Worm (Caenorhabditis elegans) whole organism, mixed stage, embryonic: ENCODE results near the gene nhr-28.
A peak's percentile ranks its signal among the peaks of the same experiment; 100 is the strongest.

Experiments used
- M03D4.4 ChIP-seq: sonication (generic microtip); optimal IDR thresholded peaks from 2 replicates; lab custom pipeline; 2017; ENCODE audit warnings: mild to moderate bottlenecking, missing genetic modification characterization, missing compliant biosample characterization
- bed-3 ChIP-seq: fragments of 200-800 bp; sonication (Bioruptor generic); optimal IDR thresholded peaks from 3 replicates; lab custom pipeline; 2018; ENCODE audit warnings: mild to moderate bottlenecking, missing genetic modification characterization, moderate library complexity, missing compliant biosample characterization
- blmp-1 ChIP-seq: fragments of 150-350 bp; optimal IDR thresholded peaks from 2 replicates; lab custom pipeline; 2014; ENCODE audit warnings: missing biosample characterization, missing genetic modification characterization
- ceh-83 ChIP-seq: fragments of 200-800 bp; sonication (Bioruptor generic); optimal IDR thresholded peaks from 2 replicates; lab custom pipeline; 2018; ENCODE audit warnings: mild to moderate bottlenecking, missing genetic modification characterization, missing compliant biosample characterization
- ces-1 ChIP-seq: fragments of 150-350 bp; optimal IDR thresholded peaks from 2 replicates; lab custom pipeline; 2014; ENCODE audit warnings: missing biosample characterization, missing genetic modification reagents, missing genetic modification characterization
- cnd-1 ChIP-seq: fragments of 200-800 bp; sonication (Bioruptor generic); optimal IDR thresholded peaks from 2 replicates; lab custom pipeline; 2018; ENCODE audit warnings: mild to moderate bottlenecking, missing genetic modification characterization, missing compliant biosample characterization
- drap-1 ChIP-seq: fragments of 200-800 bp; sonication (Bioruptor generic); optimal IDR thresholded peaks from 3 replicates; lab custom pipeline; 2018; ENCODE audit warnings: mild to moderate bottlenecking, missing genetic modification characterization, missing compliant biosample characterization
- elt-1 ChIP-seq: sonication (generic microtip); optimal IDR thresholded peaks from 2 replicates; lab custom pipeline; 2017; ENCODE audit warnings: missing genetic modification characterization, mild to moderate bottlenecking, missing compliant biosample characterization, antibody characterized with exemption, moderate library complexity, borderline replicate concordance; ENCODE audit not compliant: insufficient read depth
- elt-3 ChIP-seq: fragments of 150-350 bp; optimal IDR thresholded peaks from 2 replicates; lab custom pipeline; 2014; ENCODE audit warnings: missing biosample characterization, missing genetic modification characterization
- flh-1 ChIP-seq: fragments of 200-800 bp; sonication (Bioruptor generic); optimal IDR thresholded peaks from 2 replicates; lab custom pipeline; 2018; ENCODE audit warnings: mild to moderate bottlenecking, missing genetic modification characterization, moderate library complexity, missing compliant biosample characterization
- ham-2 ChIP-seq: fragments of 200-800 bp; sonication (Bioruptor generic); optimal IDR thresholded peaks from 2 replicates; lab custom pipeline; 2018; ENCODE audit warnings: mild to moderate bottlenecking, missing genetic modification characterization, missing compliant biosample characterization
- hlh-1 ChIP-seq: fragments of 150-350 bp; optimal IDR thresholded peaks from 2 replicates; lab custom pipeline; 2014; ENCODE audit warnings: missing biosample characterization, missing genetic modification reagents, missing genetic modification characterization
- lin-13 ChIP-seq: fragments of 150-350 bp; optimal IDR thresholded peaks from 2 replicates; lab custom pipeline; 2014; ENCODE audit warnings: missing biosample characterization, missing genetic modification characterization
- lin-32 ChIP-seq: fragments of 200-800 bp; sonication (Bioruptor generic); optimal IDR thresholded peaks from 2 replicates; lab custom pipeline; 2018; ENCODE audit warnings: mild to moderate bottlenecking, missing genetic modification characterization, missing compliant biosample characterization
- lsy-2 ChIP-seq: fragments of 150-350 bp; optimal IDR thresholded peaks from 2 replicates; lab custom pipeline; 2014; ENCODE audit warnings: missing biosample characterization, missing genetic modification characterization
- mep-1 ChIP-seq: fragments of 150-350 bp; optimal IDR thresholded peaks from 2 replicates; lab custom pipeline; 2017; ENCODE audit warnings: missing biosample characterization, missing genetic modification reagents, missing genetic modification characterization, inconsistent platforms
- mls-2 ChIP-seq: sonication (generic microtip); optimal IDR thresholded peaks from 2 replicates; lab custom pipeline; 2016; ENCODE audit warnings: mild to moderate bottlenecking, missing genetic modification characterization, moderate library complexity, missing compliant biosample characterization
- nhr-2 ChIP-seq: fragments of 150-350 bp; optimal IDR thresholded peaks from 2 replicates; lab custom pipeline; 2014; ENCODE audit warnings: missing biosample characterization, missing genetic modification characterization
- nhr-28 ChIP-seq: fragments of 150-350 bp; optimal IDR thresholded peaks from 2 replicates; lab custom pipeline; 2014; ENCODE audit warnings: missing biosample characterization, missing genetic modification characterization
- nhr-76 ChIP-seq: sonication (generic microtip); optimal IDR thresholded peaks from 2 replicates; lab custom pipeline; 2017; ENCODE audit warnings: missing biosample characterization, missing genetic modification characterization
- pha-4 ChIP-seq: fragments of 150-350 bp; optimal IDR thresholded peaks from 2 replicates; lab custom pipeline; 2018; ENCODE audit warnings: missing biosample characterization, missing genetic modification reagents, missing genetic modification characterization
- snpc-4 ChIP-seq: fragments of 150-350 bp; optimal IDR thresholded peaks from 2 replicates; lab custom pipeline; 2014; ENCODE audit warnings: missing biosample characterization, missing genetic modification characterization
- tbx-8 ChIP-seq: fragments of 200-800 bp; sonication (Bioruptor generic); optimal IDR thresholded peaks from 2 replicates; lab custom pipeline; 2018; ENCODE audit warnings: mild to moderate bottlenecking, missing genetic modification characterization, moderate library complexity, missing compliant biosample characterization
- unc-120 ChIP-seq: sonication (generic microtip); optimal IDR thresholded peaks from 2 replicates; lab custom pipeline; 2017; ENCODE audit warnings: missing genetic modification characterization, missing compliant biosample characterization; ENCODE audit not compliant: poor library complexity, severe bottlenecking
- unc-62 ChIP-seq: fragments of 150-350 bp; optimal IDR thresholded peaks from 2 replicates; lab custom pipeline; 2014; ENCODE audit warnings: missing biosample characterization, missing genetic modification reagents, missing genetic modification characterization
- ztf-11 ChIP-seq: fragments of 150-350 bp; optimal IDR thresholded peaks from 2 replicates; lab custom pipeline; 2014; ENCODE audit warnings: missing biosample characterization, missing genetic modification characterization

nhr-28 gene

DNA sequence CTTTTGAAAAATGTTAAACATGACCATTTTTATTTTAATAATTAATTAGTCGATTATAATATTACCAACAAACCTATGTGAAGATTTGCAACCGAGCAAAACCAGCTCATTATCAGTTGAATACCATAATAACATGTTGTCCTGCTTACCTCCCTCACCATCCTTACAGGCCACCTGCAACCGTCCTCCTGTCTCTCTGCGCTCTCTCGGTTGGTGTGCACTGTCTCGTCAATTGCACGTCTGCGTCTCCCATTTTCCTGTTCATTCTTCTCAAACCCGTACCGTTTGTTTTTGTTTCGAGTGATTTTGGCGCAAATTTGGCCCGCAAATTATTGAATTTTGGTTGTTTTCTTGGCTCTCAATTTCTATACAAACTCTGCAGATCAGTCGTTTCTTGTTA lies 23.4 kb upstream of the nhr-28 start:
- TF ChIP-seq elt-3 (tag; lab: Kevin White, UChicago) (no peak), nhr-28 (tag; lab: Kevin White, UChicago) (no peak), snpc-4 (tag; lab: Kevin White, UChicago) (no peak), lsy-2 (tag; lab: Kevin White, UChicago) (no peak), cnd-1 (tag; lab: Kevin White, UChicago) (no peak), M03D4.4 (tag; lab: Kevin White, UChicago) (no peak), pha-4 (tag; lab: Kevin White, UChicago) (no peak), flh-1 (GFP tag; lab: Kevin White, UChicago) (no peak)
- TF ChIP-seq, all 35 proteins: peak for 0

DNA sequence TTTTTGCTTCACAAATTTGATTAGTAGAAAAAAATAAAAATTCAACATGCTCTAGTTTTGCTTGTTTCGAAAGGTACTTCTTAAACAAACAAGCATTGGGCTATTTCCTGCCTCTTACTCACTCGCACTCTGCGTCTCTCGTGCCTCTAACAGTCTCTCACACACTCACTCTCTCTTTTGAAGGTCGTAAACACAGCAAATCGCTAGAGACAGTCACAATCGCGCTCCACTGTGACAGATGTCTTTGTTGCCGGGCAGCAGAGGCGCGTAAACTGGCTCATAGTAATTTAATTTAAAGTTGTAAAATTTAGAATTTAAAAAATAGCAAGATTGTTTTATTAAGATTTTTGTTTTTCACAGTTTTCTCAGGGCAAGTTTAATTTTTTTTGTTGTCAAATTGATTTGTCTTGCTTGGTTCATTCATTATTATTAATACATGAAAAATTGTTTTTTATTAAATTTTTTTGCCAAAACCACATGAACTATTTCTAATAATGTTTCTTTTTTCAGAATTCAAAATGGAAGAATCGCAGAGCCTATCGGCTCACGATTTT lies 22.8 kb upstream of the nhr-28 start, which contains the start of gene taf-3:
Gene taf-3, plus strand, starts transcription at position 504 of the 554 bp plus-strand sequence.
- TF ChIP-seq ces-1 (GFP tag; lab: Kevin White, UChicago) (peak; percentile 64), unc-62 (GFP tag; lab: Kevin White, UChicago) (peak; percentile 54), hlh-1 (tag; lab: Kevin White, UChicago) (peak; percentile 71), mep-1 (tag; lab: Kevin White, UChicago) (peak; percentile 74), nhr-2 (tag; lab: Kevin White, UChicago) (peak; percentile 15), pha-4 (tag; lab: Kevin White, UChicago) (peak; percentile 94), unc-120 (tag; lab: Kevin White, UChicago) (no peak), elt-3 (tag; lab: Kevin White, UChicago) (no peak), ham-2 (GFP tag; lab: Kevin White, UChicago) (peak; percentile 56)

DNA sequence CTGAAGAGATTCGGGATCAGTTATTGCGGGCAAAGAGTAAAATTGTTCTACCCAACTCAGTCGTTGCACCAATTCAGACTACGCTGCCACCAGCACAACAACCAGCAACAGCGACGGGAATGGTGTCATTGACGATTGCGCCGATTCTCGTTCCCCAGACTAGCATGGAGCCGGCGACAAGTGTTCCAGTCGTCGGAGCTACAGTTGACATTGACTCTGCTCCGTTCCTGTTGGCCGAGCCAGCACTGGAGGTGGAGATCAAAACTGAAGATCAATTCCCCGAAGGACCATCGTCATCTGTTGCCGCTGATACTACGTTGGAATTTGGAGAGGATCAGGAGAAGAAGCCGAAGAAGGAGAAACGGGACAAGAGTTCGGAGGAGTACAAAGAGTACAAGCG lies 19.4 kb upstream of the nhr-28 start:
- no peak for TF ChIP-seq ceh-83
- TF ChIP-seq elt-1 (tag; lab: Kevin White, UChicago), result no peak
- TF ChIP-seq nhr-76 (tag; lab: Kevin White, UChicago), result no peak
- no peak for TF ChIP-seq tbx-8 (GFP tag; lab: Kevin White, UChicago)
- no peak for TF ChIP-seq cnd-1 (tag; lab: Kevin White, UChicago)
- TF ChIP-seq drap-1 (GFP tag; lab: Kevin White, UChicago), result no peak
- TF ChIP-seq ham-2 (GFP tag; lab: Kevin White, UChicago), result no peak
- TF ChIP-seq blmp-1 (tag; lab: Kevin White, UChicago), result no peak
- TF ChIP-seq elt-3 (tag; lab: Kevin White, UChicago), result no peak

DNA sequence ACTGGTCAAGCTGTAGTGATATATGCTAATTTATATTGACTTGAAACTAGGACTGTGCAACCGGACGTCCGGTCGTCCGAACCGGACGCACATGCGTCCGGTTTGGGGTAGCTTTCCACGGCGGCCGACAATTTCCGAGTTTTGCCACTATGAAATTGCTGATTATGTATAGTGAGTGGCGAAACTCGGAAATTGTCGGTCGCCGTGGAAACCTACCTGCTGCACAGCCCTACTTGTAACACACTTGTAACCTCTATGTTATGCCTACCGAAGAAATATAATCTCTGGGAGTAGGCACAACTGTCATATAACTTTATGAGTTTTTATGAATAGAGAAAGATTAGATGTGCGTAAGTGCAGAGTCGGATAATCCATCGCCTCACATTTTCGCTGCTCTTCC lies 17.8 kb upstream of the nhr-28 start:
- TF ChIP-seq nhr-76 (tag; lab: Kevin White, UChicago) (no peak), blmp-1 (tag; lab: Kevin White, UChicago) (no peak), lin-32 (GFP tag; lab: Kevin White, UChicago) (no peak), bed-3 (no peak), ham-2 (GFP tag; lab: Kevin White, UChicago) (no peak), mep-1 (tag; lab: Kevin White, UChicago) (no peak), mls-2 (tag; lab: Kevin White, UChicago) (no peak)
- TF ChIP-seq, all 35 proteins: peak for 0

DNA sequence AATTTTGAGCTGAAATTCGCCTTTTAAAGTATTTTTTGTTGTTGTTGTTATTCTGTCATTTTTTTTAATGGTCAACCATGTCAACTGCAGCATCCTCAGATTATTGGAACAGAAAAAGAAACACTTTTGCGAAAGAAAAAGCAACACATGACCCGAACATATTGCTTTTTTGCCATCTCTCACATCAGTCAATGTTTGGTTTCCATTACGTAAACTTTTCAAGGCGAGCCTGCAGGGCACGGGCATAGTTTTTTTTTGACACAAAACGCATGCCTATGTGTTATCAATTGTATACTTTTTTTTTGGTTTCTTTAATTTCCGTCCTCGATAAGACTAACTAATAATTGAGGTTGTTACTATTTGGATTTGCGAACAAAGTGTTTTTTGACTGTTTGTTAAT lies 17.4 kb upstream of the nhr-28 start:
- TF ChIP-seq flh-1 (GFP tag; lab: Kevin White, UChicago), result no peak

DNA sequence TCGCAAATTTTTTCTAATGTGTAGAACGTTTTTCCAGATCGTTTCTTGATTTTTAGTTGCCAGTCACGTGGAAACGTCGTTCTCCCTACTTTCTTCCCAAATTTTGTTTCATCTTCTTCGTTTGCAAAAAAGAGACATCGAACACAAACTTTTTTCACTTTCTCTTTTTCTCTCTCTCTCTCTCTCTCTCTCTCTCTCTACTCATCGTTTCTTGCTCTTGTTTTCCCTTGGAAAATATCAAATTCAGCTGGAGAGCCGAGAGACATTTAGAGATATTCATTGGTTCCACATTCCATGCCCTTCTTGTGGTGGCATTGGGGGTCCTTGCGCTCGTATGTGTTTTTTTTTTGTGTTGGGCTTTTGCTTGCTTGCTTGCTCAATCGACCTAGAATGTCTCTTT lies 15.6 kb upstream of the nhr-28 start:
- no peak for TF ChIP-seq ceh-83
- peak; percentile 7 for TF ChIP-seq ces-1 (GFP tag; lab: Kevin White, UChicago)

DNA sequence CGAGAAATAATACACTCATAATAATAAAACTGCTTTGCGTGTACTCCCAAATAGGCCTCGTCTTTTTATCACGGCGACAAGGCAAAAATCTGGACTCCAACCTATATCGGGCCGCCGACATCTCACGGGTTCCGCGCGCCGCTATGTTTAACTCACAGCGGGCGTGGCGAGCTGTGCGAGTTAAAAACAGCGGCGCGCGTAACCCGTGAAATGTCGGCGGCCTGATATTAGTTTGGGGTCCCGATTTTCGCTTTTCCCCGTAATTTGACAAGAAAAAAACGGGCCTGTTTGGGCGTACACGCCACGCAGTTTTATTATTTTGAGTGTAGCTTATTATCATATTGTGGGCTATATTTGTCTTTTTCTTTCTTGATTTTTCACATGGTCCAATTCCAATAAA lies 12.9 kb upstream of the nhr-28 start:
- TF ChIP-seq ztf-11 (tag; lab: Kevin White, UChicago) (no peak), M03D4.4 (tag; lab: Kevin White, UChicago) (no peak), nhr-76 (tag; lab: Kevin White, UChicago) (no peak), nhr-2 (tag; lab: Kevin White, UChicago) (no peak), lin-13 (tag; lab: Kevin White, UChicago) (no peak)
